Fruit fly (Drosophila melanogaster) whole organism, prepupa: Measurements from ENCODE around the gene noi.

ENCODE experiments used
- CG6163 ChIP-seq: fragments of 200-800 bp; sonication (Bioruptor generic); IDR thresholded peaks from 3 replicates; pipeline ENCODE4 v1.3.6; 2022; ENCODE audit warnings: missing biosample characterization, missing genetic modification characterization
- CG6854 ChIP-seq: fragments of 200-800 bp; sonication (Bioruptor generic); optimal IDR thresholded peaks from 2 replicates; lab custom pipeline; 2017; ENCODE audit warnings: missing biosample characterization, mild to moderate bottlenecking, missing genetic modification characterization
- Smox ChIP-seq: fragments of 200-800 bp; sonication (Bioruptor generic); optimal IDR thresholded peaks from 3 replicates; lab custom pipeline; 2016; ENCODE audit warnings: missing biosample characterization, missing genetic modification characterization
- esn ChIP-seq: fragments of 200-800 bp; sonication (Bioruptor generic); optimal IDR thresholded peaks from 2 replicates; lab custom pipeline; 2016; ENCODE audit warnings: missing biosample characterization, mild to moderate bottlenecking, missing genetic modification characterization, moderate library complexity

DNA sequence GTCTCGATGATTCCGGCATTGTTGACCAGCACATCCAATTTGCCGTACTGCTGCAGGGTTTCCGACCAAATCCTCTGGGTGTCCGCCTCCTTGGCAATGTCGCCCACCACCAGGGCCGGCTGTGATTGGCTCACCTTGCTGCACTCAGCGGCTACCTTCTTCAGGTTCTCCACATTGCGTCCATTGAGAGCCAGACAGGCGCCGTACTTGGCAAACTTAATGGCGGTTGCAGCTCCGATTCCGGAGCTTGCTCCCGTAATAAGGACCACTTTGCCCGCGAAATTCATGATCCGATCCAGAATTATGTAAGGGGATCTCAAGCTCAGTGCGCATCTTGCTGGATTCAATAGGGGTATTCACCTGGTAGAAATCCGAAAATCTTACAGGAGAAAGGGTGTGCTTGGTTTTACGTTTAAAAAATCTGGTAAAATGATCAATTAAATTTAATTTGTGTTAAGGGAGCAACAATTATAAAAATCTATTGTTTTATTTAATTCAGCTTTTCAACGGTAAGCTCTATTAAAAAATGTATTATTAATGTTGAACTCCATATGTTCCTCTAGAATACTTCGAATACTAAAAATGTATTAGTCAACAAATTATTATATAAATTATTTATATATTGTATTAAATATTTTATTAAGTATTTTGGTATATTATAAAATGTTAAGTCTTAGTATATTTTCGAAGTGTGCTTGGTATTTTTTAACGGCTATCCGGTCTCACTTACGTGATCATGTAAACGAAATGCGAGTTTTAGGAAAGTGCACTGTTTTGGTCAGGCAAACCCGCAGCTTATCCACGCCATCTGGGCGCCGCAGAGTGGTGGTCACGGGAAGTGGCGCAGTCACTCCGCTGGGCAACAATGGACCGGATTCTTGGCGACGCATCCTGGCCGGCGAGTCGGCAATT is 45.5 kb upstream of the noi start, which contains the start of the genes CG31548 and CG12170:
- no peak for TF ChIP-seq CG6854 (GFP tag; lab: Kevin White, UChicago)
- TF ChIP-seq Smox (GFP tag; lab: Kevin White, UChicago) = no peak
- TF ChIP-seq esn = peak; percentile 69
- TF ChIP-seq CG6163 (GFP tag; lab: Robert Waterston, UW) = peak; percentile 47; the same call in 2 of the 3 replicates
